Worm (Caenorhabditis elegans): ENCODE data around the gene clec-160.

Gene clec-160

DNA sequence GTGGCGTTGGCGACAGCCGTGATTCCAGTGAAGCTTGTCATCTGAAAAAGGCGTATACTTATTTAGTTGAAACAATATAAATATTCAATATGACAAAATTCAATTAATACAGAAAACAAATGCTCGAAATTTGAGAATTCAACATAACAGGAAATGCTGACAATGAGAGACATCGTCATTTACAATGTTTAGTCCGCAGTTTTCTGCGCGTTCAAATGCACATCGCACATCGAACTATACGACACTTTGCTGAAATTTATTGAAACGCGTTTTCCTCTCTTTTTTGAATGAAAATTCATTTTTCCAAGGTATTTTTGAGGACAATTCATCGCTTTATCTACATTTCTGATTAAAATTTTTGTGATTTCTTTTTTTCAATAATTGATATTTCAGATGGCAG is 31.7 kb downstream of the clec-160 start, which contains the start of the genes pbs-6 and cids-1:
Gene pbs-6 (minus strand): TSS at position 41 of the 400 bp plus-strand sequence.
Gene cids-1 (plus strand): TSS at position 394 of the 400 bp plus-strand sequence.
- TF ChIP-seq hmg-1.2 (GFP tag; IDR thresholded peaks at IDR 0.05) = peak; percentile 13; the same call in 1 of the 2 replicates
- TF ChIP-seq snpc-4 (GFP tag; optimal IDR thresholded peaks at IDR 0.05) = no peak
- no peak for TF ChIP-seq snpc-4 (tag; optimal IDR thresholded peaks at IDR 0.05)

ce11 chrIII:8242809-8243208 is 33.0 kb downstream of the clec-160 start, which contains the start of gene C02F5.12:
Gene C02F5.12 (minus strand): TSS chrIII:8243029.
- TF ChIP-seq attf-6 (GFP tag; IDR thresholded peaks at IDR 0.05) = no peak
- peak; percentile 26; the same call in 1 of the 2 replicates for TF ChIP-seq pbrm-1 (GFP tag; IDR thresholded peaks at IDR 0.05)
- peak; percentile 69 for TF ChIP-seq Y53G8AR.9 (GFP tag; conservative IDR thresholded peaks at IDR 0.05)
- no peak for TF ChIP-seq zim-3 (tag; optimal IDR thresholded peaks at IDR 0.05)
- TF ChIP-seq tbx-9 (tag; optimal IDR thresholded peaks at IDR 0.05; ENCODE audit: borderline replicate concordance) = no peak
- peak; percentile 42; the same call in 1 of the 2 replicates for TF ChIP-seq B0336.3 (GFP tag; IDR thresholded peaks at IDR 0.05)
- no peak for TF ChIP-seq lsl-1 (GFP tag; optimal IDR thresholded peaks at IDR 0.05)
- TF ChIP-seq nhr-80 (tag; optimal IDR thresholded peaks at IDR 0.05) = peak; percentile 46
- TF ChIP-seq snpc-1.1 (tag; optimal IDR thresholded peaks at IDR 0.05; ENCODE audit: insufficient read depth) = no peak
- TF ChIP-seq ekl-4 (GFP tag; IDR thresholded peaks at IDR 0.05) = peak; percentile 56
- peak; percentile 28; the same call in 1 of the 2 replicates for TF ChIP-seq mcd-1 (GFP tag; IDR thresholded peaks at IDR 0.05)
- TF ChIP-seq madf-6 (GFP tag; IDR thresholded peaks at IDR 0.05) = peak; percentile 49; the same call in 1 of the 2 replicates
- peak; percentile 38 for TF ChIP-seq hmg-1.2 (GFP tag; IDR thresholded peaks at IDR 0.05)
- TF ChIP-seq sea-2 (GFP tag; IDR thresholded peaks at IDR 0.05) = no peak
- 0 out of 2 replicates have a peak, but pooled peaks have one; percentile 19 for TF ChIP-seq attf-3 (GFP tag; conservative IDR thresholded peaks at IDR 0.05)
- peak; percentile 61 for TF ChIP-seq lin-54 (GFP tag; optimal IDR thresholded peaks at IDR 0.05)
- peak; percentile 16 for TF ChIP-seq attf-5 (GFP tag; optimal IDR thresholded peaks at IDR 0.05)
- TF ChIP-seq Y53F4B.3 (GFP tag; IDR thresholded peaks at IDR 0.05) = no peak
- TF ChIP-seq lin-35 (GFP tag; optimal IDR thresholded peaks at IDR 0.05) = no peak
- TF ChIP-seq nfyb-1 (GFP tag; IDR thresholded peaks at IDR 0.05) = 0 out of 2 replicates have a peak, but pooled peaks have one; percentile 31
- TF ChIP-seq repo-1 (tag; optimal IDR thresholded peaks at IDR 0.05) = no peak
- TF ChIP-seq ceh-58 (GFP tag; IDR thresholded peaks at IDR 0.05) = 0 out of 2 replicates have a peak, but pooled peaks have one; percentile 51
- TF ChIP-seq C06A6.2 (GFP tag; conservative IDR thresholded peaks at IDR 0.05) = no peak
- TF ChIP-seq F57A8.1 (GFP tag; optimal IDR thresholded peaks at IDR 0.05) = no peak
- no peak for TF ChIP-seq madf-3 (GFP tag; IDR thresholded peaks at IDR 0.05)
- no peak for TF ChIP-seq mxl-1 (tag; optimal IDR thresholded peaks at IDR 0.05)
- no peak for TF ChIP-seq cebp-1 (GFP tag; IDR thresholded peaks at IDR 0.05)
- TF ChIP-seq cebp-1 (tag; optimal IDR thresholded peaks at IDR 0.05) = peak; percentile 48
- no peak for TF ChIP-seq F22D6.2 (tag; optimal IDR thresholded peaks at IDR 0.05)
- peak; percentile 33 for TF ChIP-seq snpc-3.4 (tag; optimal IDR thresholded peaks at IDR 0.05)
- 0 out of 2 replicates have a peak, but pooled peaks have one; percentile 69 for TF ChIP-seq nfya-2 (GFP tag; IDR thresholded peaks at IDR 0.05)
- TF ChIP-seq B0035.1 (tag; optimal IDR thresholded peaks at IDR 0.05) = no peak
- TF ChIP-seq tbp1 (GFP tag; optimal IDR thresholded peaks at IDR 0.05) = peak; percentile 25
- peak; percentile 35 for TF ChIP-seq tlf-1 (GFP tag; optimal IDR thresholded peaks at IDR 0.05)
- no peak for TF ChIP-seq nfya-1 (tag; optimal IDR thresholded peaks at IDR 0.05; ENCODE audit: borderline replicate concordance, insufficient read depth)
- TF ChIP-seq hsf-1 (GFP tag; IDR thresholded peaks at IDR 0.05) = peak; percentile 40; the same call in 1 of the 2 replicates
- TF ChIP-seq unc-130 (GFP tag; optimal IDR thresholded peaks at IDR 0.05) = no peak
- TF ChIP-seq ccch-3 (GFP tag; optimal IDR thresholded peaks at IDR 0.05) = no peak
- no peak for TF ChIP-seq aptf-2 (GFP tag; conservative IDR thresholded peaks at IDR 0.05)
- TF ChIP-seq ztf-28 (GFP tag; IDR thresholded peaks at IDR 0.05) = no peak
